Fruit fly (Drosophila melanogaster) whole organism, embryonic: Measurements from ENCODE around the gene CG17221.

Source experiments
- Aef1 ChIP-seq: fragments of 200-800 bp; sonication (Bioruptor generic); IDR thresholded peaks from 3 replicates; pipeline ENCODE4 v1.3.6; 2022; ENCODE audit warnings: missing biosample characterization, missing genetic modification characterization
- Antp ChIP-seq: fragments of 200-800 bp; sonication (Bioruptor generic); optimal IDR thresholded peaks from 3 replicates; lab custom pipeline; 2016; ENCODE audit warnings: missing biosample characterization, missing genetic modification characterization
- BEAF-32 ChIP-seq: fragments of 200-800 bp; sonication (Bioruptor generic); optimal IDR thresholded peaks from 3 replicates; lab custom pipeline; 2017; ENCODE audit warnings: missing biosample characterization, missing genetic modification characterization, mild to moderate bottlenecking, moderate library complexity, missing genetic modification reagents
- CG10431 ChIP-seq: fragments of 200-800 bp; sonication (Bioruptor generic); optimal IDR thresholded peaks from 3 replicates; lab custom pipeline; 2018; ENCODE audit warnings: missing biosample characterization, mild to moderate bottlenecking, missing genetic modification characterization
- CG10654 ChIP-seq: fragments of 200-800 bp; sonication (Bioruptor generic); optimal IDR thresholded peaks from 2 replicates; lab custom pipeline; 2016; ENCODE audit warnings: missing biosample characterization, missing genetic modification characterization
- CG12104 ChIP-seq: fragments of 200-800 bp; sonication (Bioruptor generic); optimal IDR thresholded peaks from 3 replicates; lab custom pipeline; 2016; ENCODE audit warnings: missing biosample characterization, missing genetic modification characterization
- CG12299 ChIP-seq: fragments of 200-800 bp; sonication (Bioruptor generic); optimal IDR thresholded peaks from 2 replicates; lab custom pipeline; 2018; ENCODE audit warnings: missing biosample characterization, mild to moderate bottlenecking, missing genetic modification characterization
- CG13123 ChIP-seq: fragments of 200-800 bp; sonication (Bioruptor generic); optimal IDR thresholded peaks from 2 replicates; lab custom pipeline; 2016; ENCODE audit warnings: missing biosample characterization, missing genetic modification characterization
- CG13775 ChIP-seq: fragments of 200-800 bp; sonication (Bioruptor generic); optimal IDR thresholded peaks from 3 replicates; lab custom pipeline; 2017; ENCODE audit warnings: missing biosample characterization, mild to moderate bottlenecking, missing genetic modification characterization
- CG15011 ChIP-seq: fragments of 200-800 bp; sonication (Bioruptor generic); optimal IDR thresholded peaks from 3 replicates; lab custom pipeline; 2018; ENCODE audit warnings: missing biosample characterization, mild to moderate bottlenecking, missing genetic modification characterization
- CG16779 ChIP-seq: fragments of 200-800 bp; sonication (Bioruptor generic); IDR thresholded peaks from 2 replicates; pipeline ENCODE4 v1.3.6; 2022; ENCODE audit warnings: missing biosample characterization, missing genetic modification characterization
- CG17186 ChIP-seq: fragments of 200-800 bp; sonication (Bioruptor generic); optimal IDR thresholded peaks from 3 replicates; lab custom pipeline; 2017; ENCODE audit warnings: missing biosample characterization, missing genetic modification reagents, missing genetic modification characterization
- CG17912 ChIP-seq: fragments of 200-800 bp; sonication (Bioruptor generic); optimal IDR thresholded peaks from 2 replicates; lab custom pipeline; 2018; ENCODE audit warnings: missing biosample characterization, mild to moderate bottlenecking, missing genetic modification characterization
- CG18619 ChIP-seq: fragments of 200-800 bp; sonication (Bioruptor generic); optimal IDR thresholded peaks from 3 replicates; lab custom pipeline; 2017; ENCODE audit warnings: missing biosample characterization, mild to moderate bottlenecking, missing genetic modification characterization
- CG2199 ChIP-seq: fragments of 200-800 bp; sonication (Bioruptor generic); IDR thresholded peaks from 3 replicates; pipeline ENCODE4 v1.3.6; 2022; ENCODE audit warnings: missing biosample characterization, missing genetic modification characterization
- CG30403 ChIP-seq: fragments of 200-800 bp; sonication (Bioruptor generic); optimal IDR thresholded peaks from 3 replicates; lab custom pipeline; 2016; ENCODE audit warnings: missing biosample characterization, missing genetic modification characterization
- CG32772 ChIP-seq: fragments of 200-800 bp; sonication (Bioruptor generic); IDR thresholded peaks from 2 replicates; pipeline ENCODE4 v1.3.6; 2022; ENCODE audit warnings: missing biosample characterization, missing genetic modification characterization
- CG34224 ChIP-seq: fragments of 200-800 bp; sonication (Bioruptor generic); IDR thresholded peaks from 3 replicates; pipeline ENCODE4 v1.3.6; 2022; ENCODE audit warnings: missing biosample characterization, missing genetic modification characterization; ENCODE audit not compliant: partially characterized antibody
- CG34376 ChIP-seq: fragments of 200-800 bp; sonication (Bioruptor generic); optimal IDR thresholded peaks from 2 replicates; lab custom pipeline; 2018; ENCODE audit warnings: missing biosample characterization, mild to moderate bottlenecking, missing genetic modification characterization
- CG42726 ChIP-seq: fragments of 200-800 bp; sonication (Bioruptor generic); IDR thresholded peaks from 2 replicates; pipeline ENCODE4 v1.3.6; 2022; ENCODE audit warnings: missing biosample characterization, missing genetic modification characterization; ENCODE audit not compliant: partially characterized antibody
- CG4730 ChIP-seq: fragments of 200-800 bp; sonication (Bioruptor generic); IDR thresholded peaks from 2 replicates; pipeline ENCODE4 v1.3.6; 2022; ENCODE audit warnings: missing biosample characterization, missing genetic modification characterization
- CG6683 ChIP-seq: fragments of 200-800 bp; sonication (Bioruptor generic); optimal IDR thresholded peaks from 2 replicates; lab custom pipeline; 2017; ENCODE audit warnings: missing biosample characterization, mild to moderate bottlenecking, missing genetic modification characterization, missing genetic modification reagents
- CG7928 ChIP-seq: fragments of 200-800 bp; sonication (Bioruptor generic); optimal IDR thresholded peaks from 2 replicates; lab custom pipeline; 2017; ENCODE audit warnings: missing biosample characterization, mild to moderate bottlenecking, missing genetic modification characterization
- CG8478 ChIP-seq: fragments of >200 bp; optimal IDR thresholded peaks from 2 replicates; lab custom pipeline; 2018
- Dip3 ChIP-seq: fragments of 200-800 bp; sonication (Bioruptor generic); optimal IDR thresholded peaks from 3 replicates; lab custom pipeline; 2016; ENCODE audit warnings: missing biosample characterization, missing genetic modification characterization
- Dll ChIP-seq: fragments of 200-800 bp; sonication (Bioruptor generic); IDR thresholded peaks from 4 replicates; pipeline ENCODE4 v1.3.6; 2022; ENCODE audit warnings: missing biosample characterization, missing genetic modification characterization; ENCODE audit not compliant: partially characterized antibody
- Dref ChIP-seq: fragments of 200-800 bp; sonication (Bioruptor generic); IDR thresholded peaks from 2 replicates; pipeline ENCODE4 v1.3.6; 2022; ENCODE audit warnings: missing biosample characterization, missing genetic modification characterization
- Hr51 ChIP-seq, 2 experiments: fragments of 200-800 bp; sonication (Bioruptor generic); optimal IDR thresholded peaks; 2 replicates in 1 of 2; 3 replicates in 1 of 2; lab custom pipeline; 2016 to 2018; ENCODE audit warnings: missing biosample characterization in 2 of 2, missing genetic modification characterization in 2 of 2, mild to moderate bottlenecking in 1 of 2, moderate library complexity in 1 of 2
- Mad ChIP-seq: fragments of 200-800 bp; sonication (Bioruptor generic); optimal IDR thresholded peaks from 2 replicates; lab custom pipeline; 2016; ENCODE audit warnings: missing biosample characterization, missing genetic modification characterization
- Sox100B ChIP-seq: fragments of 200-800 bp; sonication (Bioruptor generic); optimal IDR thresholded peaks from 3 replicates; lab custom pipeline; 2018; ENCODE audit warnings: missing biosample characterization, mild to moderate bottlenecking, missing genetic modification characterization
- al ChIP-seq: fragments of 200-800 bp; sonication (Bioruptor generic); IDR thresholded peaks from 2 replicates; pipeline ENCODE4 v1.3.6; 2022; ENCODE audit warnings: missing biosample characterization, missing genetic modification characterization
- bigmax ChIP-seq: fragments of 200-800 bp; sonication (Bioruptor generic); optimal IDR thresholded peaks from 2 replicates; lab custom pipeline; 2018; ENCODE audit warnings: missing biosample characterization, mild to moderate bottlenecking, missing genetic modification characterization
- cg ChIP-seq: fragments of 200-800 bp; sonication (Bioruptor generic); optimal IDR thresholded peaks from 3 replicates; lab custom pipeline; 2019; ENCODE audit warnings: missing biosample characterization, mild to moderate bottlenecking, missing genetic modification characterization, moderate library complexity
- dysf ChIP-seq: fragments of 200-800 bp; sonication (Bioruptor generic); IDR thresholded peaks from 3 replicates; pipeline ENCODE4 v1.3.6; 2022; ENCODE audit warnings: missing biosample characterization, missing genetic modification characterization
- esg ChIP-seq: fragments of 200-800 bp; sonication (Bioruptor generic); conservative IDR thresholded peaks from 2 replicates; pipeline ENCODE4 v1.3.6; 2022; ENCODE audit warnings: missing biosample characterization, missing genetic modification characterization
- eyg ChIP-seq: fragments of 200-800 bp; sonication (Bioruptor generic); optimal IDR thresholded peaks from 3 replicates; lab custom pipeline; 2016; ENCODE audit warnings: missing biosample characterization, missing genetic modification characterization
- ind ChIP-seq: fragments of 200-800 bp; sonication (Bioruptor generic); optimal IDR thresholded peaks from 3 replicates; lab custom pipeline; 2016; ENCODE audit warnings: missing biosample characterization, missing genetic modification characterization
- jigr1 ChIP-seq: fragments of 200-800 bp; sonication (Bioruptor generic); IDR thresholded peaks from 3 replicates; pipeline ENCODE4 v1.3.6; 2022; ENCODE audit warnings: missing biosample characterization, missing genetic modification characterization
- kni ChIP-seq: fragments of 200-800 bp; sonication (Bioruptor generic); optimal IDR thresholded peaks from 3 replicates; lab custom pipeline; 2017; ENCODE audit warnings: mild to moderate bottlenecking, missing biosample characterization, missing genetic modification reagents, missing genetic modification characterization
- mirr ChIP-seq: fragments of 200-800 bp; sonication (Bioruptor generic); optimal IDR thresholded peaks from 3 replicates; lab custom pipeline; 2018; ENCODE audit warnings: missing biosample characterization, mild to moderate bottlenecking, missing genetic modification characterization
- nerfin-1 ChIP-seq: fragments of 200-800 bp; sonication (Bioruptor generic); optimal IDR thresholded peaks from 3 replicates; lab custom pipeline; 2019; ENCODE audit warnings: missing biosample characterization, mild to moderate bottlenecking, missing genetic modification characterization, moderate library complexity
- p53 ChIP-seq: fragments of 200-800 bp; sonication (Bioruptor generic); optimal IDR thresholded peaks from 2 replicates; lab custom pipeline; 2016; ENCODE audit warnings: missing biosample characterization, missing genetic modification characterization
- rib ChIP-seq: fragments of 200-800 bp; sonication (Bioruptor generic); IDR thresholded peaks from 2 replicates; pipeline ENCODE4 v1.3.6; 2022; ENCODE audit warnings: missing biosample characterization, missing genetic modification characterization
- row ChIP-seq: fragments of 200-800 bp; sonication (Bioruptor generic); IDR thresholded peaks from 3 replicates; pipeline ENCODE4 v1.3.6; 2022; ENCODE audit warnings: missing biosample characterization, missing genetic modification characterization
- salm ChIP-seq: fragments of 200-800 bp; sonication (Bioruptor generic); optimal IDR thresholded peaks from 2 replicates; lab custom pipeline; 2018; ENCODE audit warnings: missing biosample characterization, mild to moderate bottlenecking, missing genetic modification characterization
- seq ChIP-seq: fragments of 200-800 bp; sonication (Bioruptor generic); IDR thresholded peaks from 2 replicates; pipeline ENCODE4 v1.3.6; 2022; ENCODE audit warnings: missing biosample characterization, missing genetic modification characterization
- sna ChIP-seq: fragments of 200-800 bp; sonication (Bioruptor generic); IDR thresholded peaks from 2 replicates; pipeline ENCODE4 v1.3.6; 2022; ENCODE audit warnings: missing biosample characterization, missing genetic modification characterization; ENCODE audit not compliant: partially characterized antibody
- sr ChIP-seq: fragments of 200-800 bp; sonication (Bioruptor generic); IDR thresholded peaks from 3 replicates; pipeline ENCODE4 v1.3.6; 2022; ENCODE audit warnings: missing biosample characterization, missing genetic modification characterization
- tna ChIP-seq: fragments of 200-800 bp; sonication (Bioruptor generic); IDR thresholded peaks from 2 replicates; pipeline ENCODE4 v1.3.6; 2022; ENCODE audit warnings: missing biosample characterization, missing genetic modification characterization; ENCODE audit not compliant: partially characterized antibody
- vnd ChIP-seq: fragments of 200-800 bp; sonication (Bioruptor generic); IDR thresholded peaks from 3 replicates; pipeline ENCODE4 v1.3.6; 2022; ENCODE audit warnings: missing biosample characterization, missing genetic modification characterization; ENCODE audit not compliant: partially characterized antibody
- zen2 ChIP-seq: fragments of 200-800 bp; sonication (Bioruptor generic); IDR thresholded peaks from 3 replicates; pipeline ENCODE4 v1.3.6; 2022; ENCODE audit warnings: missing biosample characterization, missing genetic modification characterization; ENCODE audit not compliant: partially characterized antibody

The CG17221 gene

DNA sequence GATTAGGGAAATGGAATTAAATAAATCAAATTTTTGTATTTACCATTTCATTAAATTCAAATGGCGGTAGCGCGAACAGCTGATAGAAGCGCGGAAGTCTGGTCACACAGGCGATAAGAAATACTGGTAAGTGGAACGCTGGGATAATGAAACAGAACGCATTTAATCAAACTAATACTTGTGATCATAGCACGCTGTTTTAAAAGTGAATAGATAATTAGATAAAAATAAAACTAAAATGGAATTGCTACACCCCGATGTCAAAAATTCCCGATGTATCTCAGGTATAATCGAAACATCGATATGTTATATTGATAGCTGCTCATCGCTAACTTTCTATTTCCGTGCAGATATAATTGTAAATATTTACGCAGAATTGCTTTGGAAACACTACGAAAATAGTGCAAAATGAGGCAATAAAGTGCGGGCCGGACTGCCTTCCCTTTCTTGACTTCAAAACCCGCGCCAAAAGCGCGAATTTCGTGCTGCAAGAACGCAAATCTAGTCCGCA is 47.1 kb upstream of the CG17221 start, which contains the start of the genes okr and CG3558 (continued):
- TF ChIP-seq CG42726 (GFP tag; lab: Robert Waterston, UW) (no peak; the same call in 1 of the 2 replicates), mirr (GFP tag; lab: Kevin White, UChicago) (no peak), CG15011 (GFP tag; lab: Kevin White, UChicago) (no peak), Antp (GFP tag; lab: Kevin White, UChicago) (no peak), salm (no peak), CG34376 (no peak), Dip3 (GFP tag; lab: Kevin White, UChicago) (no peak), p53 (no peak), bigmax (no peak), sr (GFP tag; lab: Robert Waterston, UW) (no peak), Sox100B (no peak), nerfin-1 (no peak), CG6683 (GFP tag; lab: Kevin White, UChicago) (no peak), BEAF-32 (peak; percentile 87), CG2199 (GFP tag; lab: Robert Waterston, UW) (no peak), CG34224 (GFP tag; lab: Robert Waterston, UW) (peak; percentile 94), CG10431 (no peak), sna (GFP tag; lab: Robert Waterston, UW) (peak; percentile 77), tna (GFP tag; lab: Robert Waterston, UW) (peak; percentile 47; the same call in 1 of the 2 replicates), CG12104 (GFP tag; lab: Kevin White, UChicago) (no peak), CG12299 (no peak), seq (GFP tag; lab: Robert Waterston, UW) (no peak), CG16779 (GFP tag; lab: Robert Waterston, UW) (no peak), Aef1 (GFP tag; lab: Robert Waterston, UW) (no peak), jigr1 (GFP tag; lab: Robert Waterston, UW) (no peak), Dref (peak; percentile 72), CG30403 (no peak), ind (GFP tag; lab: Kevin White, UChicago) (no peak), Mad (GFP tag; lab: Kevin White, UChicago) (no peak), dysf (GFP tag; lab: Robert Waterston, UW) (no peak), Hr51 (GFP tag; optimal IDR thresholded peaks at IDR 0.05; lab: Kevin White, UChicago) (no peak), esg (GFP tag; lab: Robert Waterston, UW) (no peak), CG13123 (GFP tag; lab: Kevin White, UChicago) (no peak), CG7928 (GFP tag; lab: Kevin White, UChicago) (no peak), CG17186 (peak; percentile 59), CG32772 (no peak), CG4730 (GFP tag; lab: Robert Waterston, UW) (no peak), CG8478 (lab: Kevin White, UChicago) (no peak), CG18619 (GFP tag; lab: Kevin White, UChicago) (no peak), eyg (no peak), zen2 (GFP tag; lab: Robert Waterston, UW) (peak; percentile 70; the same call in 1 of the 3 replicates), rib (GFP tag; lab: Robert Waterston, UW) (no peak), al (no peak), CG13775 (GFP tag; lab: Kevin White, UChicago) (no peak), kni (GFP tag; lab: Kevin White, UChicago) (no peak), row (GFP tag; lab: Robert Waterston, UW) (peak; percentile 47; the same call in 2 of the 3 replicates), CG17912 (GFP tag; lab: Kevin White, UChicago) (no peak), CG10654 (no peak), cg (GFP tag; lab: Kevin White, UChicago) (no peak), vnd (GFP tag; lab: Robert Waterston, UW) (peak; percentile 76), Dll (GFP tag; lab: Robert Waterston, UW) (peak; percentile 93)
